Fruit fly (Drosophila melanogaster) Kc167 (cell line): ENCODE results near the gene TAF1B.

Experiments used
- Myc ChIP-seq: fragments of >200 bp; optimal IDR thresholded peaks from 2 replicates; lab custom pipeline; 2017; ENCODE audit warnings: missing external identifiers
- Sin3A ChIP-seq: fragments of >200 bp; optimal IDR thresholded peaks from 2 replicates; lab custom pipeline; 2018; ENCODE audit warnings: missing external identifiers
- h ChIP-seq: fragments of >200 bp; optimal IDR thresholded peaks from 3 replicates; lab custom pipeline; 2018; ENCODE audit warnings: missing external identifiers
- insv ChIP-seq: fragments of >200 bp; optimal IDR thresholded peaks from 3 replicates; lab custom pipeline; 2018; ENCODE audit warnings: missing external identifiers
- psq ChIP-seq: fragments of >200 bp; optimal IDR thresholded peaks from 2 replicates; lab custom pipeline; 2017; ENCODE audit warnings: missing external identifiers
- ttk ChIP-seq: sonication (Bioruptor generic); optimal IDR thresholded peaks from 2 replicates; lab custom pipeline; 2017; ENCODE audit warnings: missing external identifiers

Gene TAF1B

dm6 chr3R:10098296-10098675 lies 45.7 kb downstream of the TAF1B start:
- no peak for TF ChIP-seq Myc (lab: Kevin White, UChicago)
- no peak for TF ChIP-seq Sin3A (lab: Kevin White, UChicago)
- TF ChIP-seq insv (lab: Kevin White, UChicago): no peak
- no peak for TF ChIP-seq h
- TF ChIP-seq ttk (lab: Kevin White, UChicago): no peak
- no peak for TF ChIP-seq psq (lab: Kevin White, UChicago)

dm6 chr3R:10097531-10098295 lies 46.3 kb downstream of the TAF1B start:
- TF ChIP-seq psq (lab: Kevin White, UChicago) (no peak), ttk (lab: Kevin White, UChicago) (no peak), insv (lab: Kevin White, UChicago) (no peak), Myc (lab: Kevin White, UChicago) (no peak), h (no peak), Sin3A (lab: Kevin White, UChicago) (no peak)

dm6 chr3R:10095765-10096164 lies 48.2 kb downstream of the TAF1B start:
- TF ChIP-seq insv (lab: Kevin White, UChicago): no peak
- no peak for TF ChIP-seq Sin3A (lab: Kevin White, UChicago)
- no peak for TF ChIP-seq ttk (lab: Kevin White, UChicago)
- no peak for TF ChIP-seq h
- no peak for TF ChIP-seq Myc (lab: Kevin White, UChicago)
- no peak for TF ChIP-seq psq (lab: Kevin White, UChicago)

dm6 chr3R:10095052-10095451 lies 48.9 kb downstream of the TAF1B start:
- TF ChIP-seq Myc (lab: Kevin White, UChicago) (no peak), h (no peak)

dm6 chr3R:10093252-10094030 lies 50.5 kb downstream of the TAF1B start:
- TF ChIP-seq ttk (lab: Kevin White, UChicago) (no peak), Sin3A (lab: Kevin White, UChicago) (no peak), Myc (lab: Kevin White, UChicago) (no peak), psq (lab: Kevin White, UChicago) (no peak), insv (lab: Kevin White, UChicago) (no peak), h (no peak)

dm6 chr3R:10091513-10091912 lies 52.5 kb downstream of the TAF1B start:
- TF ChIP-seq ttk (lab: Kevin White, UChicago): no peak
- no peak for TF ChIP-seq Myc (lab: Kevin White, UChicago)
- no peak for TF ChIP-seq h
- TF ChIP-seq Sin3A (lab: Kevin White, UChicago): no peak
- TF ChIP-seq psq (lab: Kevin White, UChicago): no peak
- TF ChIP-seq insv (lab: Kevin White, UChicago): no peak

dm6 chr3R:10090906-10091305 lies 53.1 kb downstream of the TAF1B start:
- TF ChIP-seq Sin3A (lab: Kevin White, UChicago): no peak
